Worm (Caenorhabditis elegans): Measurements from ENCODE around the gene F49F1.15.
A peak's percentile ranks its signal among the peaks of the same experiment; 100 is the strongest.
"Not testable (repeated sequence)": the region's sequence is repeated elsewhere in the genome, so short reads cannot be mapped to it uniquely, and the experiment has no call there.

The F49F1.15 gene

DNA sequence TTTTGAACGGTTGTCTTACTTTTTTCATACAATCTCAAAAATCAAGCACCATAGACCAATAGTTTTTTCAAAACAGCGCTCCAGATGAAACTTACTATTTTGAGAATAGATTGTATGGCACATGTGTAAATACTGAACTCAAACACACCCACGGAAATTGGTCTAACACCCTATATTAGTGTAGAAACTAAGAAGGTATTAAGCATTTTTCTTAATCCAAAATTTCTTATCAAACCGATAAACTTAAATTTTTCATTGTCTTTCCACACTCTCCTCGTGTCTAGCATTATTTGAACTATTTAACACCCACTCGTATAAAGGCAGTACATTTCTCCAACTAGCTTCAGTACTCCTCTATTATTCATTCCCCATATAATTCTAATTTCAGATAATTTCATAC is 35.7 kb upstream of the F49F1.15 start (continued):
- no peak for TF ChIP-seq mel-28 (tag; optimal IDR thresholded peaks at IDR 0.05; ENCODE audit: borderline replicate concordance)
- no peak for TF ChIP-seq zfh-2 (GFP tag; conservative IDR thresholded peaks at IDR 0.05)
- TF ChIP-seq tlf-1 (GFP tag; optimal IDR thresholded peaks at IDR 0.05) = no peak

DNA sequence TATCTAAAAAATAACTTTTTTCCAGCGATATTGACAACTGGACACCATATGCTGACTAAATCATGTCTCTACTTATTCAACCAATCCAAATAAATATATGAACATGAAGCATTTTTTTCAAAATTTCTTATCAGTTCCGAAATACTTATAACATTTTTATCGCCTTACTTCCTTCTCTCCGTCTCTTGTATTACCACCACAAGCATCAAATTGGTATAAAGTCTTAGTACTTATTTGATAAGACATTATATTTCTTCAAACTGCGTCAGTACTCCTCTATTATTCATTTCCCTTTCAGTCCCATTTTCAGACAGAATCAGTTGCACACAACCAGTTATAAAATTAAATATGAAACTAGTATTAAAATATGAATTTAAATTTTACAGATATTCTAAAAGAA is 33.5 kb upstream of the F49F1.15 start:
- TF ChIP-seq dpff-1 (tag; optimal IDR thresholded peaks at IDR 0.05) = no peak
- no peak for TF ChIP-seq ets-4 (GFP tag; optimal IDR thresholded peaks at IDR 0.05)
- peak; percentile 77 for TF ChIP-seq nhr-80 (tag; optimal IDR thresholded peaks at IDR 0.05)

DNA sequence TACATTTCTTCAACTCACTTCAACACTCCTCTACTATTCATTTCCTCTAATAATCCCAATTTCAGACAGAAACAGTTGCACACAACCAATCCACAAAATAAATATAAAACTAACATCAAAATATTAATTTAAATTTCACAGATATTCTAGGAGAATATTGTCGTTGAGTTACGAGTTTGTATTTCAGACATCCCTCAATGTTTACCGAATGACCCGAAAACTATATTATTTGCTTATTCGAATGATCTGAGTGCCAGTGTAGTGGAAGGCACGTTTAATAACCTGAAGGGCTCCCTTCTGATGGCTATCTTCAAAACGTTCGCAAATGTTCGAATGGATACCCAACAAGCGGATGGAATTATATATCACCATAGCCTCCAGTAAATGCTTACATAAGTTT is 30.4 kb upstream of the F49F1.15 start, which contains the start of gene R07C12.3:
Gene R07C12.3, plus strand, starts transcription at position 301 of the 400 bp plus-strand sequence.
- TF ChIP-seq pbrm-1 (GFP tag; IDR thresholded peaks at IDR 0.05) (no peak), B0336.3 (GFP tag; IDR thresholded peaks at IDR 0.05) (no peak), Y53G8AR.9 (GFP tag; conservative IDR thresholded peaks at IDR 0.05) (no peak), C06A6.2 (GFP tag; conservative IDR thresholded peaks at IDR 0.05) (no peak), Y95B8A.8 (GFP tag; IDR thresholded peaks at IDR 0.05) (no peak), hmg-1.2 (GFP tag; IDR thresholded peaks at IDR 0.05) (no peak), F57C9.4 (tag; optimal IDR thresholded peaks at IDR 0.05) (no peak), ceh-27 (GFP tag; optimal IDR thresholded peaks at IDR 0.05) (no peak), unc-62 (GFP tag; optimal IDR thresholded peaks at IDR 0.05) (no peak), F57A8.1 (GFP tag; optimal IDR thresholded peaks at IDR 0.05) (no peak), him-1 (tag; optimal IDR thresholded peaks at IDR 0.05) (no peak), ceh-58 (GFP tag; IDR thresholded peaks at IDR 0.05) (no peak), attf-5 (GFP tag; optimal IDR thresholded peaks at IDR 0.05) (no peak), ceh-79 (tag; optimal IDR thresholded peaks at IDR 0.05) (no peak), nfya-1 (tag; optimal IDR thresholded peaks at IDR 0.05; ENCODE audit: borderline replicate concordance, insufficient read depth) (no peak), tbx-9 (tag; optimal IDR thresholded peaks at IDR 0.05; ENCODE audit: borderline replicate concordance) (no peak), cebp-2 (GFP tag; IDR thresholded peaks at IDR 0.05) (no peak)

DNA sequence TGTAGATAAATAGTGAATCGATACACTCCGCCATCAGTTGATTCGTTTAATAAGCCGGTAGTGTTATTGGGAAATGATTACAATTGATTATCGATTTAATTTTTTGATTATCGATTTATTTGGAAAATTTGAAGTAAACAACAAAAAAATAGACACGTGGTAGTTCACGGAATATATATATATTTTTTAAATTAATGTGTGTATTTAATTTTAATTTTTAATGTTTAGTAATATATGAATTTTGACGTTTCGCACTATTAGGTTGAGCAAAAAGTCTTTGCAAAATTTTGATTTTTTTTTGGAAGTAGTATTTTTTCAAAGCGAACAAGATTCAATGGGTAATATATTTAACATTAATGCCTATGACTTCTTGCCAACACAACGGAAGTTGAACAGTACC is 28.6 kb upstream of the F49F1.15 start, which contains the start of gene F49F1.12:
Gene F49F1.12, minus strand, starts transcription at position 101 of the 400 bp plus-strand sequence.
- TF ChIP-seq Y53F4B.3 (GFP tag; IDR thresholded peaks at IDR 0.05); lin-40 (tag; optimal IDR thresholded peaks at IDR 0.05); pha-4 (tag; optimal IDR thresholded peaks at IDR 0.05): not testable (repeated sequence)

- TF ChIP-seq F10E7.11 (tag; optimal IDR thresholded peaks at IDR 0.05) = no peak
- no peak for TF ChIP-seq B0035.1 (tag; optimal IDR thresholded peaks at IDR 0.05)
- TF ChIP-seq die-1 (tag; optimal IDR thresholded peaks at IDR 0.05) = no peak
- no peak for TF ChIP-seq B0336.3 (GFP tag; IDR thresholded peaks at IDR 0.05)
- no peak for TF ChIP-seq snpc-1.1 (tag; optimal IDR thresholded peaks at IDR 0.05; ENCODE audit: insufficient read depth)
- no peak for TF ChIP-seq ztf-18 (tag; optimal IDR thresholded peaks at IDR 0.05)
- TF ChIP-seq attf-6 (GFP tag; IDR thresholded peaks at IDR 0.05) = no peak
- no peak for TF ChIP-seq sea-2 (GFP tag; IDR thresholded peaks at IDR 0.05)
- TF ChIP-seq egl-18 (GFP tag; IDR thresholded peaks at IDR 0.05) = no peak
- TF ChIP-seq snpc-1.3 (tag; optimal IDR thresholded peaks at IDR 0.05; ENCODE audit: insufficient read depth) = no peak
- no peak for TF ChIP-seq hrde-1 (tag; optimal IDR thresholded peaks at IDR 0.05; ENCODE audit: borderline replicate concordance)
- no peak for TF ChIP-seq tbx-9 (tag; optimal IDR thresholded peaks at IDR 0.05; ENCODE audit: borderline replicate concordance)
- TF ChIP-seq tbp1 (GFP tag; optimal IDR thresholded peaks at IDR 0.05) = no peak
- TF ChIP-seq K12H6.12 (tag; optimal IDR thresholded peaks at IDR 0.05) = no peak
- no peak for TF ChIP-seq ztf-6 (GFP tag; IDR thresholded peaks at IDR 0.05)
- TF ChIP-seq snpc-4 (GFP tag; optimal IDR thresholded peaks at IDR 0.05) = no peak
- TF ChIP-seq snpc-4 (tag; optimal IDR thresholded peaks at IDR 0.05) = no peak
- no peak for TF ChIP-seq nhr-27 (tag; optimal IDR thresholded peaks at IDR 0.05)
- no peak for TF ChIP-seq pbrm-1 (GFP tag; IDR thresholded peaks at IDR 0.05)
- TF ChIP-seq ekl-4 (GFP tag; IDR thresholded peaks at IDR 0.05) = no peak
Observed at ce11 chrIV:4141311-4141710, 26.9 kb upstream of the F49F1.15 start, which contains the start of gene F49F1.11. Gene F49F1.11, minus strand, starts transcription at chrIV:4141411.
